Worm (Caenorhabditis elegans): ENCODE measurements around the gene C08F1.12.
A peak's percentile ranks its signal among the peaks of the same experiment; 100 is the strongest.
"Not testable (repeated sequence)": the region's sequence is repeated elsewhere in the genome, so short reads cannot be mapped to it uniquely, and the experiment has no call there.

The C08F1.12 gene

ce11 chrII:1806358-1806757, at the start of gene C08F1.12:
Gene C08F1.12, minus strand, starts transcription at chrII:1806458.
- TF ChIP-seq pha-4 (tag; optimal IDR thresholded peaks at IDR 0.05) (no peak), ZK546.5 (tag; optimal IDR thresholded peaks at IDR 0.05) (no peak), nhr-67 (tag; optimal IDR thresholded peaks at IDR 0.05) (no peak), elt-2 (tag; optimal IDR thresholded peaks at IDR 0.05) (no peak), jun-1 (tag; optimal IDR thresholded peaks at IDR 0.05) (no peak), ceh-9 (tag; optimal IDR thresholded peaks at IDR 0.05) (no peak), ztf-4 (tag; optimal IDR thresholded peaks at IDR 0.05) (no peak)

ce11 chrII:1854094-1854493, 47.8 kb upstream of the C08F1.12 start, which contains the start of gene fbxb-95:
Gene fbxb-95, plus strand, starts transcription at chrII:1854394.
- TF ChIP-seq mml-1, nhr-11, nhr-12 (tag; optimal IDR thresholded peaks at IDR 0.05): not testable (repeated sequence)

ce11 chrII:1852503-1852902, 46.2 kb upstream of the C08F1.12 start, which contains the start of gene C52E2.2:
Gene C52E2.2, plus strand, starts transcription at chrII:1852803.
- no peak for TF ChIP-seq ztf-11 (tag; optimal IDR thresholded peaks at IDR 0.05)
- no peak for TF ChIP-seq eor-1 (tag; optimal IDR thresholded peaks at IDR 0.05)
- TF ChIP-seq nhr-76 (tag; optimal IDR thresholded peaks at IDR 0.05) = no peak
- no peak for TF ChIP-seq elt-1 (tag; optimal IDR thresholded peaks at IDR 0.05)
- TF ChIP-seq lin-15B (tag; optimal IDR thresholded peaks at IDR 0.05) = no peak
- no peak for TF ChIP-seq egl-27 (tag; optimal IDR thresholded peaks at IDR 0.05)
- TF ChIP-seq nhr-11 (tag; optimal IDR thresholded peaks at IDR 0.05) = no peak
- no peak for TF ChIP-seq fos-1 (tag; optimal IDR thresholded peaks at IDR 0.05)
- no peak for TF ChIP-seq pha-4 (tag; optimal IDR thresholded peaks at IDR 0.05)
- TF ChIP-seq tbx-2 (tag; optimal IDR thresholded peaks at IDR 0.05) = no peak
- no peak for TF ChIP-seq nfya-1 (tag; optimal IDR thresholded peaks at IDR 0.05; ENCODE audit: insufficient read depth)
- TF ChIP-seq lin-39 (tag; optimal IDR thresholded peaks at IDR 0.05) = no peak
- no peak for TF ChIP-seq nhr-23 (tag; optimal IDR thresholded peaks at IDR 0.05)
- TF ChIP-seq fkh-2 (tag; optimal IDR thresholded peaks at IDR 0.05) = no peak
- no peak for TF ChIP-seq ceh-28 (tag; optimal IDR thresholded peaks at IDR 0.05)
- TF ChIP-seq nhr-77 (tag; optimal IDR thresholded peaks at IDR 0.05) = no peak
- TF ChIP-seq nhr-67 (tag; optimal IDR thresholded peaks at IDR 0.05) = no peak
- no peak for TF ChIP-seq sea-2 (GFP tag; optimal IDR thresholded peaks at IDR 0.05)
- TF ChIP-seq aly-2 (tag; optimal IDR thresholded peaks at IDR 0.05) = no peak

- no peak for TF ChIP-seq egl-5 (tag; optimal IDR thresholded peaks at IDR 0.05)
- TF ChIP-seq nhr-25 (tag; optimal IDR thresholded peaks at IDR 0.05) = no peak
- no peak for TF ChIP-seq ama-1 (optimal IDR thresholded peaks at IDR 0.05)
- TF ChIP-seq nhr-23 (tag; optimal IDR thresholded peaks at IDR 0.05) = no peak
- TF ChIP-seq ceh-28 (tag; optimal IDR thresholded peaks at IDR 0.05) = no peak
- TF ChIP-seq elt-2 (tag; optimal IDR thresholded peaks at IDR 0.05) = peak; percentile 100
- TF ChIP-seq pqm-1 (tag; optimal IDR thresholded peaks at IDR 0.05) = peak; percentile 99
- TF ChIP-seq unc-39 (tag; optimal IDR thresholded peaks at IDR 0.05) = no peak
- TF ChIP-seq pha-4 (tag; optimal IDR thresholded peaks at IDR 0.05) = peak; percentile 52
- TF ChIP-seq fkh-2 (tag; optimal IDR thresholded peaks at IDR 0.05) = no peak
- TF ChIP-seq jun-1 (tag; optimal IDR thresholded peaks at IDR 0.05) = peak; percentile 96
- TF ChIP-seq tbx-2 (tag; optimal IDR thresholded peaks at IDR 0.05) = no peak
- TF ChIP-seq skn-1 (tag; optimal IDR thresholded peaks at IDR 0.05) = no peak
- TF ChIP-seq nhr-43 (tag; optimal IDR thresholded peaks at IDR 0.05; ENCODE audit: poor library complexity, severe bottlenecking) = peak; percentile 85
- TF ChIP-seq nhr-28 (tag; optimal IDR thresholded peaks at IDR 0.05) = no peak
- no peak for TF ChIP-seq daf-12 (tag; optimal IDR thresholded peaks at IDR 0.05)
- no peak for TF ChIP-seq lin-39 (tag; optimal IDR thresholded peaks at IDR 0.05)
- TF ChIP-seq egl-27 (tag; optimal IDR thresholded peaks at IDR 0.05) = peak; percentile 44
- TF ChIP-seq ztf-11 (tag; optimal IDR thresholded peaks at IDR 0.05) = no peak
These were observed 45.5 kb upstream of the C08F1.12 start for ce11 chrII:1851716-1852115.

- TF ChIP-seq tbx-2 (tag; optimal IDR thresholded peaks at IDR 0.05) = no peak
- TF ChIP-seq elt-2 (tag; optimal IDR thresholded peaks at IDR 0.05) = peak; percentile 51
- TF ChIP-seq egl-5 (tag; optimal IDR thresholded peaks at IDR 0.05) = no peak
- no peak for TF ChIP-seq aly-2 (tag; optimal IDR thresholded peaks at IDR 0.05)
- TF ChIP-seq jun-1 (tag; optimal IDR thresholded peaks at IDR 0.05) = no peak
- no peak for TF ChIP-seq skn-1 (tag; optimal IDR thresholded peaks at IDR 0.05)
- peak; percentile 64 for TF ChIP-seq nhr-43 (tag; optimal IDR thresholded peaks at IDR 0.05; ENCODE audit: poor library complexity, severe bottlenecking)
- peak in 1 of 3 experiments; percentile 28 for TF ChIP-seq elt-3 (tag; optimal IDR thresholded peaks at IDR 0.05)
These were observed 44.6 kb upstream of the C08F1.12 start, which contains the start of gene C52E2.3 for ce11 chrII:1850840-1851294. Gene C52E2.3, plus strand, starts transcription at chrII:1851244.
